Fruit fly (Drosophila melanogaster) whole organism, adult: Measurements from ENCODE around the gene Dlic.

Experiments
- CG12768 ChIP-seq: fragments of 200-800 bp; sonication (Bioruptor generic); optimal IDR thresholded peaks from 2 replicates; lab custom pipeline; 2017; ENCODE audit warnings: missing biosample characterization, missing genetic modification characterization, mild to moderate bottlenecking, moderate library complexity, missing genetic modification reagents
- CG14711 ChIP-seq: fragments of 200-800 bp; sonication (Bioruptor generic); optimal IDR thresholded peaks from 2 replicates; lab custom pipeline; 2018; ENCODE audit warnings: missing biosample characterization, mild to moderate bottlenecking, missing genetic modification characterization, moderate library complexity
- cic ChIP-seq: fragments of 200-800 bp; sonication (Bioruptor generic); optimal IDR thresholded peaks from 2 replicates; lab custom pipeline; 2017; ENCODE audit warnings: missing biosample characterization, mild to moderate bottlenecking, missing genetic modification characterization, moderate library complexity
- kay ChIP-seq: fragments of 200-800 bp; sonication (Bioruptor generic); peaks from one replicate; lab custom pipeline; 2016; ENCODE audit warnings: missing biosample characterization, missing genetic modification characterization, borderline replicate concordance
- tj ChIP-seq: fragments of 200-800 bp; sonication (Bioruptor generic); optimal IDR thresholded peaks from 3 replicates; lab custom pipeline; 2017; ENCODE audit warnings: missing biosample characterization, mild to moderate bottlenecking, missing genetic modification characterization, moderate library complexity
- toe ChIP-seq: fragments of 200-800 bp; sonication (Bioruptor generic); optimal IDR thresholded peaks from 2 replicates; lab custom pipeline; 2016; ENCODE audit warnings: missing biosample characterization, missing genetic modification characterization

- TF ChIP-seq tj (GFP tag; lab: Kevin White, UChicago) (no peak), cic (GFP tag; lab: Kevin White, UChicago) (no peak), kay (no peak), CG12768 (GFP tag; lab: Kevin White, UChicago) (no peak), CG14711 (tag; lab: Kevin White, UChicago) (peak; percentile 36), toe (GFP tag; lab: Kevin White, UChicago) (no peak)
Measured at dm6 chrX:11108845-11109450, 45.3 kb upstream of the Dlic start.
